Worm (Caenorhabditis elegans): ENCODE results near the gene nspg-5.

- no peak for TF ChIP-seq ceh-36 (tag; optimal IDR thresholded peaks at IDR 0.05)
- TF ChIP-seq tra-4 (tag; optimal IDR thresholded peaks at IDR 0.05) = no peak
- no peak for TF ChIP-seq hnd-1 (tag; optimal IDR thresholded peaks at IDR 0.05)
- TF ChIP-seq ama-1 (optimal IDR thresholded peaks at IDR 0.05) = no peak
- TF ChIP-seq B0310.2 (tag; optimal IDR thresholded peaks at IDR 0.05) = no peak
- TF ChIP-seq tbx-37 (GFP tag; conservative IDR thresholded peaks at IDR 0.05) = no peak
- no peak for TF ChIP-seq hmg-4 (GFP tag; optimal IDR thresholded peaks at IDR 0.05)
- no peak for TF ChIP-seq hmbx-1 (tag; optimal IDR thresholded peaks at IDR 0.05)
- TF ChIP-seq ets-7 (tag; optimal IDR thresholded peaks at IDR 0.05) = no peak
- TF ChIP-seq flt-1 (GFP tag; IDR thresholded peaks at IDR 0.05) = no peak
- no peak for TF ChIP-seq tbx-11 (GFP tag; IDR thresholded peaks at IDR 0.05)
- no peak for TF ChIP-seq scrt-1 (GFP tag; IDR thresholded peaks at IDR 0.05)
- TF ChIP-seq F13C5.2 (tag; optimal IDR thresholded peaks at IDR 0.05) = no peak
Observed at ce11 chrX:2996318-2996717, 14.5 kb downstream of the nspg-5 start.
